Worm (Caenorhabditis elegans) whole organism, early embryonic: ENCODE results near the gene stdh-2.

ENCODE experiments used
- ama-1 ChIP-seq: fragments of 150-350 bp; optimal IDR thresholded peaks from 2 replicates; lab custom pipeline; 2014
- flt-1 ChIP-seq: fragments of 200-800 bp; sonication (Bioruptor generic); IDR thresholded peaks from 2 replicates; pipeline ENCODE4 v1.3.6; 2022; ENCODE audit warnings: missing genetic modification characterization, missing compliant biosample characterization
- hmbx-1 ChIP-seq: sonication (generic microtip); optimal IDR thresholded peaks from 2 replicates; lab custom pipeline; 2016; ENCODE audit warnings: mild to moderate bottlenecking, missing genetic modification characterization, missing compliant biosample characterization
- tra-4 ChIP-seq: sonication (generic microtip); optimal IDR thresholded peaks from 2 replicates; lab custom pipeline; 2017; ENCODE audit warnings: missing genetic modification characterization, missing compliant biosample characterization

- TF ChIP-seq flt-1 (GFP tag; lab: Robert Waterston, UW) (no peak), hmbx-1 (no peak), tra-4 (tag; lab: Kevin White, UChicago) (no peak), ama-1 (lab: Kevin White, UChicago) (no peak)
These were observed 5.0 kb upstream of the stdh-2 start, which contains the start of gene glc-1 for ce11 chrV:16218972-16219757.
